Fruit fly (Drosophila melanogaster): ENCODE results near the gene CG6154.

CG6154 gene

dm6 chr3R:26230016-26230415, 32.4 kb upstream of the CG6154 start, which contains the start of gene CG12290 (continued):
- TF ChIP-seq Nf-YA (GFP tag; IDR thresholded peaks at IDR 0.05) (peak; percentile 25; the same call in 1 of the 2 replicates), tin (GFP tag; optimal IDR thresholded peaks at IDR 0.05) (no peak), Gug (GFP tag; IDR thresholded peaks at IDR 0.05) (no peak), HHEX (GFP tag; optimal IDR thresholded peaks at IDR 0.05) (peak; percentile 44), zfh1 (GFP tag; IDR thresholded peaks at IDR 0.05) (0 out of 3 replicates have a peak, but pooled peaks have one; percentile 36), Bteb2 (GFP tag; optimal IDR thresholded peaks at IDR 0.05) (no peak), CG1602 (GFP tag; optimal IDR thresholded peaks at IDR 0.05) (no peak), shn (GFP tag; optimal IDR thresholded peaks at IDR 0.05) (no peak), twi (tag; optimal IDR thresholded peaks at IDR 0.05) (no peak), slp2 (GFP tag; optimal IDR thresholded peaks at IDR 0.05) (no peak), nom (GFP tag; optimal IDR thresholded peaks at IDR 0.05) (peak; percentile 51), CG2129 (GFP tag; IDR thresholded peaks at IDR 0.05; ENCODE audit: partially characterized antibody) (no peak), gcm2 (GFP tag; optimal IDR thresholded peaks at IDR 0.05) (no peak), pan (optimal IDR thresholded peaks at IDR 0.05) (no peak), pan (GFP tag; optimal IDR thresholded peaks at IDR 0.05 in 1 of 2, IDR thresholded peaks at IDR 0.05 in 1 of 2) (peak in 1 of 2 experiments; percentile 25), onecut (GFP tag; IDR thresholded peaks at IDR 0.05) (peak; percentile 33; the same call in 1 of the 2 replicates), ab (GFP tag; optimal IDR thresholded peaks at IDR 0.05) (no peak), CG32767 (GFP tag; IDR thresholded peaks at IDR 0.05) (no peak), CG34224 (GFP tag; IDR thresholded peaks at IDR 0.05; ENCODE audit: partially characterized antibody) (peak; percentile 69), CG17361 (GFP tag; IDR thresholded peaks at IDR 0.05) (0 out of 3 replicates have a peak, but pooled peaks have one; percentile 11), CG10654 (GFP tag; optimal IDR thresholded peaks at IDR 0.05) (no peak), CG8290 (GFP tag; optimal IDR thresholded peaks at IDR 0.05) (no peak), CG8290 (tag; optimal IDR thresholded peaks at IDR 0.05) (peak in 1 of 2 experiments; percentile 68), wek (GFP tag; optimal IDR thresholded peaks at IDR 0.05) (no peak), crc (GFP tag; optimal IDR thresholded peaks at IDR 0.05) (no peak), lbe (GFP tag; optimal IDR thresholded peaks at IDR 0.05) (no peak), lab (GFP tag; optimal IDR thresholded peaks at IDR 0.05) (peak; percentile 41), Fer1 (GFP tag; optimal IDR thresholded peaks at IDR 0.05) (peak; percentile 21), CG10366 (GFP tag; IDR thresholded peaks at IDR 0.05) (no peak), mirr (GFP tag; optimal IDR thresholded peaks at IDR 0.05) (peak; percentile 20), CG15479 (GFP tag; optimal IDR thresholded peaks at IDR 0.05) (no peak), h (optimal IDR thresholded peaks at IDR 0.05) (no peak), MESR4 (GFP tag; optimal IDR thresholded peaks at IDR 0.05) (no peak), Hr3 (GFP tag; optimal IDR thresholded peaks at IDR 0.05) (no peak), amos (GFP tag; IDR thresholded peaks at IDR 0.05; ENCODE audit: partially characterized antibody) (peak; percentile 19; the same call in 1 of the 2 replicates), CG18262 (tag; optimal IDR thresholded peaks at IDR 0.05) (no peak), Atf-2 (GFP tag; optimal IDR thresholded peaks at IDR 0.05) (peak; percentile 48), kah (GFP tag; optimal IDR thresholded peaks at IDR 0.05) (peak; percentile 53), kay (GFP tag; optimal IDR thresholded peaks at IDR 0.05) (no peak), CG1603 (tag; optimal IDR thresholded peaks at IDR 0.05) (peak; percentile 24), trem (tag; optimal IDR thresholded peaks at IDR 0.05) (no peak), Antp (GFP tag; optimal IDR thresholded peaks at IDR 0.05) (peak; percentile 39), E2f2 (GFP tag; IDR thresholded peaks at IDR 0.05) (no peak), schlank (tag; optimal IDR thresholded peaks at IDR 0.05) (no peak), salm (tag; optimal IDR thresholded peaks at IDR 0.05) (no peak), CTCF (GFP tag; optimal IDR thresholded peaks at IDR 0.05) (no peak), CG7271 (tag; optimal IDR thresholded peaks at IDR 0.05) (no peak), jing (GFP tag; optimal IDR thresholded peaks at IDR 0.05) (no peak), Pdp1 (GFP tag; optimal IDR thresholded peaks at IDR 0.05) (no peak), CG3995 (GFP tag; optimal IDR thresholded peaks at IDR 0.05) (no peak), Adf1 (GFP tag; IDR thresholded peaks at IDR 0.05) (no peak), Dip2 (GFP tag; IDR thresholded peaks at IDR 0.05) (no peak), tup (GFP tag; optimal IDR thresholded peaks at IDR 0.05) (no peak)

Measured in whole organism, embryonic.